Fruit fly (Drosophila melanogaster) whole organism, embryonic: ENCODE measurements around the gene Dhc64C.

Experiments used
- B-H2 ChIP-seq: fragments of 200-800 bp; sonication (Bioruptor generic); optimal IDR thresholded peaks from 2 replicates; lab custom pipeline; 2018; ENCODE audit warnings: missing biosample characterization, mild to moderate bottlenecking, missing genetic modification characterization
- CG10267 ChIP-seq: fragments of 200-800 bp; sonication (Bioruptor generic); optimal IDR thresholded peaks from 2 replicates; lab custom pipeline; 2018; ENCODE audit warnings: missing biosample characterization, mild to moderate bottlenecking, missing genetic modification characterization, moderate library complexity
- CG10543 ChIP-seq: fragments of 200-800 bp; sonication (Bioruptor generic); optimal IDR thresholded peaks from 3 replicates; lab custom pipeline; 2017; ENCODE audit warnings: missing biosample characterization, mild to moderate bottlenecking, missing genetic modification characterization, moderate library complexity
- CG10979 ChIP-seq: fragments of 200-800 bp; sonication (Bioruptor generic); optimal IDR thresholded peaks from 2 replicates; lab custom pipeline; 2018; ENCODE audit warnings: missing biosample characterization, mild to moderate bottlenecking, missing genetic modification characterization, moderate library complexity
- CG11085 ChIP-seq: fragments of 200-800 bp; sonication (Bioruptor generic); IDR thresholded peaks from 2 replicates; pipeline ENCODE4 v1.3.6; 2022; ENCODE audit warnings: missing biosample characterization, missing genetic modification characterization
- CG12104 ChIP-seq: fragments of 200-800 bp; sonication (Bioruptor generic); optimal IDR thresholded peaks from 3 replicates; lab custom pipeline; 2016; ENCODE audit warnings: missing biosample characterization, missing genetic modification characterization
- CG1602 ChIP-seq: fragments of 200-800 bp; sonication (Bioruptor generic); optimal IDR thresholded peaks from 3 replicates; lab custom pipeline; 2016; ENCODE audit warnings: missing biosample characterization, missing genetic modification characterization
- CG17612 ChIP-seq: fragments of 200-800 bp; sonication (Bioruptor generic); IDR thresholded peaks from 2 replicates; pipeline ENCODE4 v1.3.6; 2022; ENCODE audit warnings: missing biosample characterization, missing genetic modification characterization
- CG17912 ChIP-seq: fragments of 200-800 bp; sonication (Bioruptor generic); optimal IDR thresholded peaks from 2 replicates; lab custom pipeline; 2018; ENCODE audit warnings: missing biosample characterization, mild to moderate bottlenecking, missing genetic modification characterization
- CG18476 ChIP-seq: fragments of 200-800 bp; sonication (Bioruptor generic); optimal IDR thresholded peaks from 2 replicates; lab custom pipeline; 2016; ENCODE audit warnings: missing biosample characterization, mild to moderate bottlenecking, missing genetic modification characterization
- CG31224 ChIP-seq: fragments of 200-800 bp; sonication (Bioruptor generic); IDR thresholded peaks from 2 replicates; pipeline ENCODE4 v1.3.6; 2022; ENCODE audit warnings: missing biosample characterization, missing genetic modification characterization
- CG32532 ChIP-seq: fragments of 200-800 bp; sonication (Bioruptor generic); IDR thresholded peaks from 2 replicates; pipeline ENCODE4 v1.3.6; 2022; ENCODE audit warnings: missing biosample characterization, missing genetic modification characterization
- CG3281 ChIP-seq: fragments of 200-800 bp; sonication (Bioruptor generic); optimal IDR thresholded peaks from 3 replicates; lab custom pipeline; 2017; ENCODE audit warnings: missing biosample characterization, mild to moderate bottlenecking, missing genetic modification characterization
- CG3407 ChIP-seq: fragments of 200-800 bp; sonication (Bioruptor generic); optimal IDR thresholded peaks from 2 replicates; lab custom pipeline; 2018; ENCODE audit warnings: missing biosample characterization, mild to moderate bottlenecking, missing genetic modification characterization
- CG3995 ChIP-seq: fragments of 200-800 bp; sonication (Bioruptor generic); optimal IDR thresholded peaks from 3 replicates; lab custom pipeline; 2016; ENCODE audit warnings: missing biosample characterization, missing genetic modification characterization
- CG4360 ChIP-seq: fragments of 200-800 bp; sonication (Bioruptor generic); IDR thresholded peaks from 2 replicates; pipeline ENCODE4 v1.3.6; 2022; ENCODE audit warnings: missing biosample characterization, missing genetic modification characterization
- CG5180 ChIP-seq: fragments of 200-800 bp; sonication (Bioruptor generic); optimal IDR thresholded peaks from 3 replicates; lab custom pipeline; 2017; ENCODE audit warnings: missing biosample characterization, missing genetic modification characterization, mild to moderate bottlenecking, moderate library complexity, missing genetic modification reagents
- CG7786 ChIP-seq: fragments of 200-800 bp; sonication (Bioruptor generic); optimal IDR thresholded peaks from 2 replicates; lab custom pipeline; 2016; ENCODE audit warnings: missing biosample characterization, missing genetic modification characterization
- CG7963 ChIP-seq: fragments of 200-800 bp; sonication (Bioruptor generic); IDR thresholded peaks from 3 replicates; pipeline ENCODE4 v1.3.6; 2022; ENCODE audit warnings: missing biosample characterization, missing genetic modification characterization; ENCODE audit not compliant: partially characterized antibody
- CG8089 ChIP-seq: fragments of 200-800 bp; sonication (Bioruptor generic); optimal IDR thresholded peaks from 3 replicates; lab custom pipeline; 2016; ENCODE audit warnings: missing biosample characterization, missing genetic modification characterization
- Camta ChIP-seq: fragments of 200-800 bp; sonication (Bioruptor generic); optimal IDR thresholded peaks from 2 replicates; lab custom pipeline; 2016; ENCODE audit warnings: missing biosample characterization, missing genetic modification characterization
- Eip74EF ChIP-seq, 2 experiments: fragments of 200-800 bp in 1 of 2; fragments of >200 bp in 1 of 2; sonication (Bioruptor generic) in 1 of 2; optimal IDR thresholded peaks; 2 replicates each; lab custom pipeline; 2017 to 2019; ENCODE audit warnings: missing biosample characterization in 2 of 2, missing genetic modification characterization in 2 of 2, mild to moderate bottlenecking in 1 of 2, moderate library complexity in 1 of 2
- H2.0 ChIP-seq: fragments of 200-800 bp; sonication (Bioruptor generic); IDR thresholded peaks from 2 replicates; pipeline ENCODE4 v1.3.6; 2022; ENCODE audit warnings: missing biosample characterization, missing genetic modification characterization
- HLH3B ChIP-seq: fragments of 200-800 bp; sonication (Bioruptor generic); IDR thresholded peaks from 2 replicates; pipeline ENCODE4 v1.3.6; 2022; ENCODE audit warnings: missing biosample characterization, missing genetic modification characterization
- Lim3 ChIP-seq: fragments of 200-800 bp; sonication (Bioruptor generic); IDR thresholded peaks from 2 replicates; pipeline ENCODE4 v1.3.6; 2022; ENCODE audit warnings: missing biosample characterization, missing genetic modification characterization
- MTF-1 ChIP-seq: fragments of 200-800 bp; sonication (Bioruptor generic); optimal IDR thresholded peaks from 2 replicates; lab custom pipeline; 2018; ENCODE audit warnings: missing biosample characterization, mild to moderate bottlenecking, missing genetic modification characterization, borderline replicate concordance
- Optix ChIP-seq: fragments of 200-800 bp; sonication (Bioruptor generic); IDR thresholded peaks from 3 replicates; pipeline ENCODE4 v1.3.6; 2022; ENCODE audit warnings: missing biosample characterization, missing genetic modification characterization
- PHDP ChIP-seq: fragments of 200-800 bp; sonication (Bioruptor generic); optimal IDR thresholded peaks from 3 replicates; lab custom pipeline; 2018; ENCODE audit warnings: missing biosample characterization, mild to moderate bottlenecking, missing genetic modification characterization, moderate library complexity
- Scr ChIP-seq: fragments of 200-800 bp; sonication (Bioruptor generic); IDR thresholded peaks from 2 replicates; pipeline ENCODE4 v1.3.6; 2022; ENCODE audit warnings: missing biosample characterization, missing genetic modification characterization; ENCODE audit not compliant: partially characterized antibody
- Six4 ChIP-seq: fragments of 200-800 bp; sonication (Bioruptor generic); optimal IDR thresholded peaks from 2 replicates; lab custom pipeline; 2016; ENCODE audit warnings: missing biosample characterization, missing genetic modification characterization
- Sox100B ChIP-seq: fragments of 200-800 bp; sonication (Bioruptor generic); optimal IDR thresholded peaks from 3 replicates; lab custom pipeline; 2018; ENCODE audit warnings: missing biosample characterization, mild to moderate bottlenecking, missing genetic modification characterization
- Sox102F ChIP-seq: fragments of 200-800 bp; sonication (Bioruptor generic); optimal IDR thresholded peaks from 2 replicates; lab custom pipeline; 2018; ENCODE audit warnings: missing biosample characterization, mild to moderate bottlenecking, missing genetic modification characterization, moderate library complexity
- az2 ChIP-seq: fragments of 200-800 bp; sonication (Bioruptor generic); optimal IDR thresholded peaks from 3 replicates; lab custom pipeline; 2016; ENCODE audit warnings: missing biosample characterization, missing genetic modification characterization
- cas ChIP-seq: fragments of 200-800 bp; sonication (Bioruptor generic); IDR thresholded peaks from 2 replicates; pipeline ENCODE4 v1.3.6; 2022; ENCODE audit warnings: missing biosample characterization, missing genetic modification characterization
- eve ChIP-seq, 2 experiments: fragments of >200 bp; optimal IDR thresholded peaks; 2 replicates each; lab custom pipeline; 2017; ENCODE audit warnings: missing biosample characterization in 2 of 2, missing genetic modification characterization in 2 of 2
- exex ChIP-seq: fragments of 200-800 bp; sonication (Bioruptor generic); optimal IDR thresholded peaks from 4 replicates; lab custom pipeline; 2018; ENCODE audit warnings: missing biosample characterization, mild to moderate bottlenecking, missing genetic modification characterization, moderate library complexity
- gcm2 ChIP-seq: fragments of 200-800 bp; sonication (Bioruptor generic); optimal IDR thresholded peaks from 2 replicates; lab custom pipeline; 2016; ENCODE audit warnings: missing biosample characterization, missing genetic modification characterization
- gfzf ChIP-seq: fragments of 200-800 bp; sonication (Bioruptor generic); optimal IDR thresholded peaks from 2 replicates; lab custom pipeline; 2016; ENCODE audit warnings: missing biosample characterization, mild to moderate bottlenecking, missing genetic modification characterization, moderate library complexity
- ham ChIP-seq: fragments of 200-800 bp; sonication (Bioruptor generic); IDR thresholded peaks from 2 replicates; pipeline ENCODE4 v1.3.6; 2022; ENCODE audit warnings: missing biosample characterization, missing genetic modification characterization
- her ChIP-seq: fragments of 200-800 bp; sonication (Bioruptor generic); optimal IDR thresholded peaks from 2 replicates; lab custom pipeline; 2016; ENCODE audit warnings: missing biosample characterization, missing genetic modification characterization
- hth ChIP-seq: fragments of >200 bp; optimal IDR thresholded peaks from 2 replicates; lab custom pipeline; 2017; ENCODE audit warnings: inconsistent platforms
- kay ChIP-seq: fragments of 200-800 bp; sonication (Bioruptor generic); optimal IDR thresholded peaks from 2 replicates; lab custom pipeline; 2016; ENCODE audit warnings: missing biosample characterization, missing genetic modification characterization
- mam ChIP-seq: fragments of 200-800 bp; sonication (Bioruptor generic); optimal IDR thresholded peaks from 3 replicates; lab custom pipeline; 2016; ENCODE audit warnings: missing biosample characterization, missing genetic modification characterization
- peb ChIP-seq: fragments of 200-800 bp; sonication (Bioruptor generic); IDR thresholded peaks from 2 replicates; pipeline ENCODE4 v1.3.6; 2022; ENCODE audit warnings: missing biosample characterization, missing genetic modification characterization
- ranshi ChIP-seq: fragments of 200-800 bp; sonication (Bioruptor generic); IDR thresholded peaks from 2 replicates; pipeline ENCODE4 v1.3.6; 2022; ENCODE audit warnings: missing biosample characterization, missing genetic modification characterization
- sd ChIP-seq: fragments of 200-800 bp; sonication (Bioruptor generic); optimal IDR thresholded peaks from 3 replicates; lab custom pipeline; 2018; ENCODE audit warnings: missing biosample characterization, mild to moderate bottlenecking, missing genetic modification characterization, moderate library complexity
- sens ChIP-seq: fragments of 200-800 bp; sonication (Bioruptor generic); peaks from one replicate; lab custom pipeline; 2016; ENCODE audit warnings: missing biosample characterization, missing genetic modification characterization
- ttk ChIP-seq: fragments of 200-800 bp; sonication (Bioruptor generic); IDR thresholded peaks from 2 replicates; pipeline ENCODE4 v2.1.2; 2022; ENCODE audit warnings: missing biosample characterization, missing genetic modification characterization
- vvl ChIP-seq: fragments of 200-800 bp; sonication (Bioruptor generic); IDR thresholded peaks from 2 replicates; pipeline ENCODE4 v1.3.6; 2022; ENCODE audit warnings: missing biosample characterization, missing genetic modification characterization
- zen ChIP-seq: fragments of 200-800 bp; sonication (Bioruptor generic); optimal IDR thresholded peaks from 3 replicates; lab custom pipeline; 2018; ENCODE audit warnings: missing biosample characterization, mild to moderate bottlenecking, missing genetic modification characterization, moderate library complexity

Dhc64C gene

DNA sequence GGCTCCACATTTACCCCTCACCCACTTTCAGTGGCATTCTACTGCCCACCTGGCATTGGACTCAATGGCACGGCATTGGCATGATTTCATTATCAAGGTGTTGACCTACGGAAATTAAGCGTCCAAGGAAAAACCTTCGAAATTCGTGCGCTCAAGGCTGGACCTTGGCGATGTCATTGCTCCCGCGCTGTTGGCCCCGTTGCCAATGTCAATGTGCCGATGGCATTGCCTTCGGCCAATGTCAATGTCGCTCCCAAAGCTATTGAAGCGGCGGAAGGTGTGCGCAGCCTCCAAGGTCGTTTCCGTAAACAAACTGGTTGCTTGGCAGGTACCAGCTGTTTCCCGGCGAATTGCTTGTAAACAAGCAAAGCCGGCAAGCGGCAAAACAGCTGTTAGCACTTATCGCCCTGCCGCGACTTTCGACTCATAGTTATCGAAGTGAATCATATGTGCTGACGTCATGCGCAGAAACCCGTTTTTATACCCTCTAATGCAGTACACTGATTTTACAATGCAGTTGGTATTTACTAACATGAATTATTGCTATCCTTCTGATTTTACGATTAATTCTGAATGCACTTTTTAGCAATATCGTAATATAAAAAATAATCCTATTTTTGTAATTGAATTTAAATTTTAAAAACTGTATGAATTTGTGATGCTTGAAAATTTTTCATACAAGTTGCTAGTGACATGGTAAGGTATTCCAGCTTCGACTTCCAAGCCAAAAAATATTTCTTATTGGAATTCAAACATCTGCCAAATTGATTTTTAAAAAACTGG is 940 bp downstream of the Dhc64C start (continued):
- TF ChIP-seq MTF-1 (peak; percentile 77), CG3407 (peak; percentile 89), CG3995 (no peak), Eip74EF (GFP tag; optimal IDR thresholded peaks at IDR 0.05; lab: Kevin White, UChicago) (peak in 1 of 2 experiments; percentile 100), CG17612 (peak; percentile 95), sens (GFP tag; lab: Kevin White, UChicago) (peak; percentile 98), Sox102F (peak; percentile 95), peb (GFP tag; lab: Robert Waterston, UW) (peak; percentile 92), Optix (GFP tag; lab: Robert Waterston, UW) (peak; percentile 93), B-H2 (GFP tag; lab: Kevin White, UChicago) (peak; percentile 27), CG1602 (GFP tag; lab: Kevin White, UChicago) (peak; percentile 96), vvl (GFP tag; lab: Robert Waterston, UW) (peak; percentile 97), CG10543 (GFP tag; lab: Kevin White, UChicago) (peak; percentile 90), H2.0 (GFP tag; lab: Robert Waterston, UW) (peak; percentile 97), CG12104 (GFP tag; lab: Kevin White, UChicago) (peak; percentile 90), Scr (GFP tag; lab: Robert Waterston, UW) (peak; percentile 58), eve (GFP tag; optimal IDR thresholded peaks at IDR 0.05; lab: Kevin White, UChicago) (no peak), CG8089 (GFP tag; lab: Kevin White, UChicago) (peak; percentile 81), ham (GFP tag; lab: Robert Waterston, UW) (peak; percentile 81), Camta (GFP tag; lab: Kevin White, UChicago) (peak; percentile 90), sd (peak; percentile 96), kay (GFP tag; lab: Kevin White, UChicago) (peak; percentile 98), ranshi (peak; percentile 97), gcm2 (peak; percentile 90), CG3281 (peak; percentile 94), Lim3 (GFP tag; lab: Robert Waterston, UW) (peak; percentile 92), CG31224 (peak; percentile 93), ttk (GFP tag; lab: Robert Waterston, UW) (peak; percentile 96), CG5180 (GFP tag; lab: Kevin White, UChicago) (peak; percentile 79), CG10979 (tag; lab: Kevin White, UChicago) (peak; percentile 96), hth (no peak), cas (GFP tag; lab: Robert Waterston, UW) (peak; percentile 93), gfzf (GFP tag; lab: Kevin White, UChicago) (no peak), her (peak; percentile 72), Six4 (GFP tag; lab: Kevin White, UChicago) (peak; percentile 91), CG18476 (GFP tag; lab: Kevin White, UChicago) (peak; percentile 94), CG4360 (peak; percentile 74), CG10267 (peak; percentile 90), mam (GFP tag; lab: Kevin White, UChicago) (peak; percentile 94), az2 (GFP tag; lab: Kevin White, UChicago) (peak; percentile 97), CG32532 (peak; percentile 98), Sox100B (GFP tag; lab: Kevin White, UChicago) (no peak), CG7963 (GFP tag; lab: Robert Waterston, UW) (no peak), CG17912 (GFP tag; lab: Kevin White, UChicago) (no peak), CG11085 (GFP tag; lab: Robert Waterston, UW) (peak; percentile 93), exex (tag; lab: Kevin White, UChicago) (peak; percentile 66), PHDP (tag; lab: Kevin White, UChicago) (peak; percentile 96), CG7786 (GFP tag; lab: Kevin White, UChicago) (peak; percentile 88), HLH3B (GFP tag; lab: Robert Waterston, UW) (peak; percentile 97), zen (peak; percentile 91)
